Worm (Caenorhabditis elegans) whole organism, L3 larva: ENCODE measurements around the gene F09D12.2.

ENCODE experiments used
- ZK546.5 ChIP-seq: sonication (generic microtip); optimal IDR thresholded peaks from 2 replicates; lab custom pipeline; 2017; ENCODE audit warnings: missing biosample characterization, missing genetic modification characterization
- aly-2 ChIP-seq: fragments of 150-350 bp; optimal IDR thresholded peaks from 2 replicates; lab custom pipeline; 2014; ENCODE audit warnings: missing biosample characterization, missing genetic modification characterization
- ama-1 ChIP-seq: fragments of 150-350 bp; optimal IDR thresholded peaks from 2 replicates; lab custom pipeline; 2018
- ceh-16 ChIP-seq: sonication (generic microtip); optimal IDR thresholded peaks from 2 replicates; lab custom pipeline; 2017; ENCODE audit warnings: missing biosample characterization, missing genetic modification characterization
- ceh-9 ChIP-seq: sonication (generic microtip); optimal IDR thresholded peaks from 2 replicates; lab custom pipeline; 2018; ENCODE audit warnings: missing biosample characterization, missing genetic modification characterization
- egl-5 ChIP-seq: fragments of 150-350 bp; optimal IDR thresholded peaks from 2 replicates; lab custom pipeline; 2017; ENCODE audit warnings: missing biosample characterization, missing genetic modification reagents, missing genetic modification characterization, inconsistent platforms
- elt-1 ChIP-seq: fragments of 150-350 bp; optimal IDR thresholded peaks from 2 replicates; lab custom pipeline; 2014; ENCODE audit warnings: missing biosample characterization, missing genetic modification characterization
- eor-1 ChIP-seq, 2 experiments: fragments of 150-350 bp; optimal IDR thresholded peaks; 2 replicates each; lab custom pipeline; 2014 to 2018; ENCODE audit warnings: missing biosample characterization in 2 of 2, missing genetic modification characterization in 2 of 2
- fkh-10 ChIP-seq: sonication (generic microtip); optimal IDR thresholded peaks from 2 replicates; lab custom pipeline; 2017; ENCODE audit warnings: missing biosample characterization, missing genetic modification reagents, missing genetic modification characterization
- fkh-2 ChIP-seq: fragments of 150-350 bp; optimal IDR thresholded peaks from 2 replicates; lab custom pipeline; 2014; ENCODE audit warnings: missing biosample characterization, missing genetic modification reagents, missing genetic modification characterization
- fos-1 ChIP-seq: fragments of 150-350 bp; optimal IDR thresholded peaks from 2 replicates; lab custom pipeline; 2014; ENCODE audit warnings: missing biosample characterization, missing genetic modification characterization
- hmg-11 ChIP-seq: sonication (generic microtip); optimal IDR thresholded peaks from 2 replicates; lab custom pipeline; 2016; ENCODE audit warnings: missing genetic modification characterization, missing compliant biosample characterization
- jun-1 ChIP-seq: fragments of 150-350 bp; optimal IDR thresholded peaks from 2 replicates; lab custom pipeline; 2014; ENCODE audit warnings: missing biosample characterization, missing genetic modification reagents, missing genetic modification characterization
- lin-15B ChIP-seq: fragments of 150-350 bp; optimal IDR thresholded peaks from 2 replicates; lab custom pipeline; 2014; ENCODE audit warnings: missing biosample characterization, missing genetic modification characterization
- lin-39 ChIP-seq: fragments of 150-350 bp; optimal IDR thresholded peaks from 2 replicates; lab custom pipeline; 2018; ENCODE audit warnings: missing biosample characterization, missing genetic modification reagents, missing genetic modification characterization
- mdl-1 ChIP-seq: fragments of 150-350 bp; optimal IDR thresholded peaks from 2 replicates; lab custom pipeline; 2014; ENCODE audit warnings: missing biosample characterization, missing genetic modification characterization
- mml-1 ChIP-seq: fragments of 150-350 bp; sonication (generic microtip); optimal IDR thresholded peaks from 3 replicates; lab custom pipeline; 2014; ENCODE audit warnings: missing biosample characterization, missing genetic modification characterization
- nhr-11 ChIP-seq: fragments of 150-350 bp; optimal IDR thresholded peaks from 2 replicates; lab custom pipeline; 2014; ENCODE audit warnings: missing biosample characterization, missing genetic modification characterization
- nhr-12 ChIP-seq: fragments of 150-350 bp; optimal IDR thresholded peaks from 2 replicates; lab custom pipeline; 2014; ENCODE audit warnings: missing biosample characterization, missing genetic modification characterization
- nhr-23 ChIP-seq: fragments of 150-350 bp; optimal IDR thresholded peaks from 2 replicates; lab custom pipeline; 2014; ENCODE audit warnings: missing biosample characterization, missing genetic modification reagents, missing genetic modification characterization
- nhr-237 ChIP-seq: fragments of 150-350 bp; optimal IDR thresholded peaks from 2 replicates; lab custom pipeline; 2014; ENCODE audit warnings: missing biosample characterization, missing genetic modification characterization
- nhr-25 ChIP-seq: sonication (generic microtip); optimal IDR thresholded peaks from 2 replicates; lab custom pipeline; 2017; ENCODE audit warnings: missing biosample characterization, missing genetic modification characterization
- nhr-43 ChIP-seq: sonication (generic microtip); optimal IDR thresholded peaks from 2 replicates; lab custom pipeline; 2016; ENCODE audit warnings: mild to moderate bottlenecking, missing genetic modification characterization, missing compliant biosample characterization; ENCODE audit not compliant: poor library complexity, severe bottlenecking
- nhr-67 ChIP-seq: fragments of 150-350 bp; optimal IDR thresholded peaks from 2 replicates; lab custom pipeline; 2014; ENCODE audit warnings: missing biosample characterization, missing genetic modification characterization
- pha-4 ChIP-seq: fragments of 150-350 bp; optimal IDR thresholded peaks from 2 replicates; lab custom pipeline; 2014; ENCODE audit warnings: missing biosample characterization, missing genetic modification reagents, missing genetic modification characterization
- sea-2 ChIP-seq: fragments of 150-350 bp; sonication (generic microtip); optimal IDR thresholded peaks from 4 replicates; lab custom pipeline; 2014; ENCODE audit warnings: missing biosample characterization, missing genetic modification reagents, missing genetic modification characterization
- snpc-4 ChIP-seq: fragments of 150-350 bp; optimal IDR thresholded peaks from 2 replicates; lab custom pipeline; 2014; ENCODE audit warnings: missing biosample characterization, missing genetic modification characterization
- tbx-2 ChIP-seq: sonication (generic microtip); optimal IDR thresholded peaks from 2 replicates; lab custom pipeline; 2016; ENCODE audit warnings: mild to moderate bottlenecking, missing genetic modification characterization, missing compliant biosample characterization
- unc-39 ChIP-seq: sonication (generic microtip); optimal IDR thresholded peaks from 4 replicates; lab custom pipeline; 2017; ENCODE audit warnings: missing biosample characterization, missing genetic modification characterization
- zag-1 ChIP-seq: fragments of 150-350 bp; optimal IDR thresholded peaks from 2 replicates; lab custom pipeline; 2014; ENCODE audit warnings: missing biosample characterization, missing genetic modification characterization
- ztf-11 ChIP-seq: fragments of 150-350 bp; optimal IDR thresholded peaks from 2 replicates; lab custom pipeline; 2014; ENCODE audit warnings: missing biosample characterization, missing genetic modification characterization
- ztf-4 ChIP-seq: fragments of 150-350 bp; optimal IDR thresholded peaks from 2 replicates; lab custom pipeline; 2014; ENCODE audit warnings: missing biosample characterization, missing genetic modification characterization

Gene F09D12.2

ce11 chrIV:3444101-3444500, at the start of gene F09D12.2:
Gene F09D12.2 (minus strand): TSS chrIV:3444201.
- no peak for TF ChIP-seq fkh-10
- no peak for TF ChIP-seq nhr-237 (tag; lab: Kevin White, UChicago)
- no peak for TF ChIP-seq hmg-11 (tag; lab: Kevin White, UChicago)
- TF ChIP-seq sea-2 (GFP tag; lab: Kevin White, UChicago), result no peak
- TF ChIP-seq fkh-2 (tag; lab: Kevin White, UChicago), result no peak
- no peak for TF ChIP-seq ama-1
- no peak for TF ChIP-seq jun-1 (tag; lab: Kevin White, UChicago)
- no peak for TF ChIP-seq nhr-43 (tag; lab: Kevin White, UChicago)
- no peak for TF ChIP-seq nhr-11 (tag; lab: Kevin White, UChicago)
- no peak for TF ChIP-seq pha-4 (tag; lab: Kevin White, UChicago)
- TF ChIP-seq ceh-16 (tag; lab: Kevin White, UChicago), result no peak
- no peak for TF ChIP-seq ZK546.5 (tag; lab: Kevin White, UChicago)
- no peak for TF ChIP-seq egl-5 (tag; lab: Kevin White, UChicago)
- no peak for TF ChIP-seq snpc-4 (tag; lab: Kevin White, UChicago)
- no peak for TF ChIP-seq aly-2
- no peak for TF ChIP-seq nhr-25 (tag; lab: Kevin White, UChicago)

ce11 chrIV:3493310-3493709, 49.3 kb upstream of the F09D12.2 start, which contains the start of gene srz-79:
Gene srz-79 (plus strand): TSS chrIV:3493610.
- no peak for TF ChIP-seq mdl-1 (tag; lab: Kevin White, UChicago)

ce11 chrIV:3491477-3491876, 47.5 kb upstream of the F09D12.2 start, which contains the start of gene srz-78:
Gene srz-78 (plus strand): TSS chrIV:3491777.
- TF ChIP-seq eor-1 (tag; optimal IDR thresholded peaks at IDR 0.05; lab: Kevin White, UChicago) (no peak), elt-1 (tag; lab: Kevin White, UChicago) (no peak), nhr-25 (tag; lab: Kevin White, UChicago) (no peak), ztf-4 (tag; lab: Kevin White, UChicago) (no peak), jun-1 (tag; lab: Kevin White, UChicago) (no peak), egl-5 (tag; lab: Kevin White, UChicago) (no peak), tbx-2 (tag; lab: Kevin White, UChicago) (no peak), ZK546.5 (tag; lab: Kevin White, UChicago) (no peak), fos-1 (tag; lab: Kevin White, UChicago) (no peak)

- TF ChIP-seq nhr-67 (tag; lab: Kevin White, UChicago) (no peak), egl-5 (tag; lab: Kevin White, UChicago) (no peak), nhr-25 (tag; lab: Kevin White, UChicago) (no peak), unc-39 (tag; lab: Kevin White, UChicago) (no peak), nhr-237 (tag; lab: Kevin White, UChicago) (no peak), ceh-9 (no peak), ztf-11 (tag; lab: Kevin White, UChicago) (no peak)
- TF ChIP-seq, all 47 proteins: peak for 0
Measured at ce11 chrIV:3482195-3482959, 38.4 kb upstream of the F09D12.2 start, which contains the start of gene srz-82. Gene srz-82 (plus strand): TSS chrIV:3482895.

- TF ChIP-seq fkh-2 (tag; lab: Kevin White, UChicago) (no peak), lin-39 (tag; lab: Kevin White, UChicago) (no peak), nhr-23 (tag; lab: Kevin White, UChicago) (no peak)
- TF ChIP-seq, all 47 proteins: peak for 0
Measured at ce11 chrIV:3481760-3482159, 37.8 kb upstream of the F09D12.2 start, which contains the start of gene srz-37. Gene srz-37 (minus strand): TSS chrIV:3481860.

ce11 chrIV:3478911-3479385, 34.9 kb upstream of the F09D12.2 start, which contains the start of the genes srz-70 and C09G12.5:
Gene srz-70 (minus strand): TSS chrIV:3479011.
Gene C09G12.5 (plus strand): TSS chrIV:3479335.
- no peak for TF ChIP-seq nhr-12 (tag; lab: Kevin White, UChicago)
- TF ChIP-seq zag-1 (tag; lab: Kevin White, UChicago), result no peak
- TF ChIP-seq lin-15B (tag; lab: Kevin White, UChicago), result no peak
- no peak for TF ChIP-seq ztf-4 (tag; lab: Kevin White, UChicago)
- no peak for TF ChIP-seq mml-1 (tag; lab: Kevin White, UChicago)
- TF ChIP-seq ama-1, result no peak
- TF ChIP-seq elt-1 (tag; lab: Kevin White, UChicago), result no peak
- TF ChIP-seq, all 47 proteins: peak for 0
